In the genomic region with DNA sequence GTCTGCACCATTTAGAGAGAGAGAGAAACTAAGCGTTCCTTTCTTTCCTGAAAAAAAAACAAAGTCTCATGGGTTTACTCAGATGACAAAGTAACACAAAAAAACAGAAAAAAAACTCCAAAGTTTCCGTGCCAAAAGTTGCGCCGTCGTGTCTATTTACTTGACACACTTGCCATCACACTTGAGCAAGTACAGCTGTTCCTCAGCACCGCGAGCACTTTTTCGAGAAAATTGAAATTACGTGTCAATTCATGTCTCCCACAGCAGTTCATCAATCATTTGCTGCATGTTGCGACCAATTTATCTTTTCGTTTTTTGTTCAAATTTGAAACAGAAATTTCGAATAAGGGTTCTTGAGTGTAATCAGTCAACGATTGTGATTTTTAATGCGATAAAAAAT, we compare ENCODE assay signal across 4 worm cellular contexts.
A peak's percentile ranks its signal among the peaks of the same experiment; 100 is the strongest.
TF ChIP-seq lines count a peak whose summit lies in the region.

No protein-coding gene starts in this region.

TF ChIP-seq in whole organism, L1 larva, 84 proteins besides CTCF, POLR2A, EP300 and RAD21:
- TF ChIP-seq unc-62 (GFP tag; optimal IDR thresholded peaks at IDR 0.05; lab: Kevin White, UChicago): no peak
- no peak for TF ChIP-seq ama-1 (optimal IDR thresholded peaks at IDR 0.05; lab: Kevin White, UChicago)
- TF ChIP-seq ceh-8 (GFP tag; optimal IDR thresholded peaks at IDR 0.05; lab: Kevin White, UChicago): no peak
- peak; percentile 19 for TF ChIP-seq dsc-1 (tag; optimal IDR thresholded peaks at IDR 0.05; lab: Kevin White, UChicago)
TF ChIP-seq in whole organism, L1 larva: peak in this region for 1.

TF ChIP-seq in whole organism, L3 larva, 47 proteins besides CTCF, POLR2A, EP300 and RAD21:
- no peak for TF ChIP-seq eor-1 (tag; optimal IDR thresholded peaks at IDR 0.05; lab: Kevin White, UChicago)
- TF ChIP-seq mdl-1 (tag; optimal IDR thresholded peaks at IDR 0.05; lab: Kevin White, UChicago): no peak
- TF ChIP-seq elt-3 (tag; optimal IDR thresholded peaks at IDR 0.05; lab: Kevin White, UChicago): no peak
- peak; percentile 51 for TF ChIP-seq pha-4 (tag; optimal IDR thresholded peaks at IDR 0.05; lab: Kevin White, UChicago)
- no peak for TF ChIP-seq nhr-23 (tag; optimal IDR thresholded peaks at IDR 0.05; lab: Kevin White, UChicago)
- TF ChIP-seq lin-39 (tag; optimal IDR thresholded peaks at IDR 0.05; lab: Kevin White, UChicago): peak; percentile 30
- no peak for TF ChIP-seq pqm-1 (tag; optimal IDR thresholded peaks at IDR 0.05; lab: Kevin White, UChicago)
- TF ChIP-seq fkh-2 (tag; optimal IDR thresholded peaks at IDR 0.05; lab: Kevin White, UChicago): no peak
- TF ChIP-seq fos-1 (tag; optimal IDR thresholded peaks at IDR 0.05; lab: Kevin White, UChicago): no peak

TF ChIP-seq in whole organism, L4 larva, 104 proteins besides CTCF, POLR2A, EP300 and RAD21:
- peak; percentile 11 for TF ChIP-seq hlh-30 (tag; optimal IDR thresholded peaks at IDR 0.05; lab: Kevin White, UChicago; ENCODE audit: insufficient read depth)
- TF ChIP-seq ceh-20 (GFP tag; IDR thresholded peaks at IDR 0.05; lab: Robert Waterston, UW): peak; percentile 81
- peak; percentile 12 for TF ChIP-seq mep-1 (tag; optimal IDR thresholded peaks at IDR 0.05; lab: Kevin White, UChicago)
- TF ChIP-seq aly-2 (tag; optimal IDR thresholded peaks at IDR 0.05; lab: Kevin White, UChicago): no peak
- TF ChIP-seq ztf-11 (tag; optimal IDR thresholded peaks at IDR 0.05; lab: Kevin White, UChicago): no peak
- peak; percentile 37 for TF ChIP-seq hlh-11 (tag; optimal IDR thresholded peaks at IDR 0.05; lab: Kevin White, UChicago)
- peak in 1 of 2 experiments; percentile 55 for TF ChIP-seq hif-1 (tag; optimal IDR thresholded peaks at IDR 0.05; lab: Kevin White, UChicago)

TF ChIP-seq in whole organism, young adult, 124 proteins besides CTCF, POLR2A, EP300 and RAD21:
- TF ChIP-seq sptf-2 (GFP tag; optimal IDR thresholded peaks at IDR 0.05; lab: Kevin White, UChicago) (no peak), pha-4 (tag; optimal IDR thresholded peaks at IDR 0.05; lab: Kevin White, UChicago) (peak; percentile 17), aptf-2 (GFP tag; conservative IDR thresholded peaks at IDR 0.05; lab: Robert Waterston, UW) (no peak), Y95B8A.8 (GFP tag; IDR thresholded peaks at IDR 0.05; lab: Robert Waterston, UW) (no peak), mel-28 (tag; optimal IDR thresholded peaks at IDR 0.05; lab: Kevin White, UChicago; ENCODE audit: borderline replicate concordance) (no peak), madf-8 (GFP tag; conservative IDR thresholded peaks at IDR 0.05; lab: Robert Waterston, UW) (no peak), lin-26 (GFP tag; IDR thresholded peaks at IDR 0.05; lab: Robert Waterston, UW) (no peak)
TF ChIP-seq in whole organism, young adult: peak in this region for 1.
